Worm (Caenorhabditis elegans): ENCODE results near the gene F32G8.3.

- no peak for TF ChIP-seq sea-2 (GFP tag; optimal IDR thresholded peaks at IDR 0.05)
- TF ChIP-seq ztf-4 (tag; optimal IDR thresholded peaks at IDR 0.05): no peak
- no peak for TF ChIP-seq ZK546.5 (tag; optimal IDR thresholded peaks at IDR 0.05)
- no peak for TF ChIP-seq nhr-28 (tag; optimal IDR thresholded peaks at IDR 0.05)
- TF ChIP-seq nhr-237 (tag; optimal IDR thresholded peaks at IDR 0.05): no peak
- TF ChIP-seq nhr-67 (tag; optimal IDR thresholded peaks at IDR 0.05): no peak
- TF ChIP-seq pqm-1 (tag; optimal IDR thresholded peaks at IDR 0.05): no peak
- TF ChIP-seq nhr-77 (tag; optimal IDR thresholded peaks at IDR 0.05): no peak
- no peak for TF ChIP-seq ama-1 (optimal IDR thresholded peaks at IDR 0.05)
- TF ChIP-seq elt-2 (tag; optimal IDR thresholded peaks at IDR 0.05): no peak
- TF ChIP-seq pha-4 (tag; optimal IDR thresholded peaks at IDR 0.05): no peak
Observed at ce11 chrV:10598670-10599154, 43.6 kb upstream of the F32G8.3 start, which contains the start of gene scpl-4.

Data from whole organism, L3 larva.